Fruit fly (Drosophila melanogaster): ENCODE data around the gene CG45101.
A peak's percentile ranks its signal among the peaks of the same experiment; 100 is the strongest.

CG45101 gene

dm6 chr3L:11064689-11065088 is at the start of gene CG45101, which contains the start of the genes CG32075 and SuUR (continued):
- TF ChIP-seq Usf (GFP tag; optimal IDR thresholded peaks at IDR 0.05) = peak; percentile 73
- TF ChIP-seq cato (GFP tag; optimal IDR thresholded peaks at IDR 0.05; ENCODE audit: borderline replicate concordance) = peak; percentile 85
- peak; percentile 34; the same call in 1 of the 2 replicates for TF ChIP-seq onecut (GFP tag; IDR thresholded peaks at IDR 0.05)
- TF ChIP-seq run (tag; optimal IDR thresholded peaks at IDR 0.05) = peak; percentile 80
- TF ChIP-seq CG17912 (GFP tag; optimal IDR thresholded peaks at IDR 0.05) = peak; percentile 41
- no peak for TF ChIP-seq MTF-1 (GFP tag; optimal IDR thresholded peaks at IDR 0.05; ENCODE audit: borderline replicate concordance)
- no peak for TF ChIP-seq Hr39 (optimal IDR thresholded peaks at IDR 0.05)
- TF ChIP-seq CG31388 (GFP tag; optimal IDR thresholded peaks at IDR 0.05) = peak; percentile 39
- TF ChIP-seq abd-A (tag; optimal IDR thresholded peaks at IDR 0.05) = no peak
- peak in 1 of 2 experiments; percentile 85 for TF ChIP-seq bsh (GFP tag; optimal IDR thresholded peaks at IDR 0.05)
- peak; percentile 94 for TF ChIP-seq CG30403 (GFP tag; optimal IDR thresholded peaks at IDR 0.05)
- peak; percentile 87 for TF ChIP-seq dysf (GFP tag; IDR thresholded peaks at IDR 0.05)
- no peak for TF ChIP-seq lov (optimal IDR thresholded peaks at IDR 0.05)
- 0 out of 3 replicates have a peak, but pooled peaks have one; percentile 58 for TF ChIP-seq lov (GFP tag; IDR thresholded peaks at IDR 0.05)
- TF ChIP-seq NfI (GFP tag; optimal IDR thresholded peaks at IDR 0.05) = peak; percentile 91
- TF ChIP-seq Fer3 (tag; optimal IDR thresholded peaks at IDR 0.05) = peak; percentile 74
- TF ChIP-seq CG6689 (GFP tag; IDR thresholded peaks at IDR 0.05) = peak; percentile 88
- TF ChIP-seq CG14710 (tag; optimal IDR thresholded peaks at IDR 0.05) = peak; percentile 63
- TF ChIP-seq Bgb (GFP tag; IDR thresholded peaks at IDR 0.05; ENCODE audit: partially characterized antibody) = no peak
- peak; percentile 87 for TF ChIP-seq CG17361 (GFP tag; IDR thresholded peaks at IDR 0.05)
- no peak for TF ChIP-seq sim (GFP tag; IDR thresholded peaks at IDR 0.05)
- no peak for TF ChIP-seq toy (GFP tag; IDR thresholded peaks at IDR 0.05)
- TF ChIP-seq CG4282 (GFP tag; optimal IDR thresholded peaks at IDR 0.05) = peak; percentile 74
- TF ChIP-seq Fer2 (tag; optimal IDR thresholded peaks at IDR 0.05) = peak; percentile 79
- peak; percentile 91 for TF ChIP-seq CG7839 (tag; optimal IDR thresholded peaks at IDR 0.05)
- TF ChIP-seq trh (GFP tag; optimal IDR thresholded peaks at IDR 0.05) = peak; percentile 68
- peak; percentile 75 for TF ChIP-seq maf-S (GFP tag; optimal IDR thresholded peaks at IDR 0.05)
- TF ChIP-seq Atf3 (GFP tag; optimal IDR thresholded peaks at IDR 0.05) = peak; percentile 89
- peak; percentile 59 for TF ChIP-seq CG1529 (GFP tag; optimal IDR thresholded peaks at IDR 0.05)
- peak; percentile 13 for TF ChIP-seq BtbVII (GFP tag; optimal IDR thresholded peaks at IDR 0.05)
- TF ChIP-seq Xrp1 (GFP tag; IDR thresholded peaks at IDR 0.05) = peak; percentile 83
- TF ChIP-seq cad (GFP tag; optimal IDR thresholded peaks at IDR 0.05) = no peak
- TF ChIP-seq E2f1 (GFP tag; IDR thresholded peaks at IDR 0.05) = peak; percentile 90
- peak; percentile 5 for TF ChIP-seq mirr (GFP tag; optimal IDR thresholded peaks at IDR 0.05)
- TF ChIP-seq Sry-δ (GFP tag; optimal IDR thresholded peaks at IDR 0.05) = peak; percentile 63
- no peak for TF ChIP-seq Dref (GFP tag; IDR thresholded peaks at IDR 0.05)
- TF ChIP-seq jumu (GFP tag; optimal IDR thresholded peaks at IDR 0.05) = peak; percentile 88
- TF ChIP-seq Sox100B (GFP tag; optimal IDR thresholded peaks at IDR 0.05) = peak; percentile 77
- TF ChIP-seq CG18476 (GFP tag; optimal IDR thresholded peaks at IDR 0.05) = peak; percentile 82
- TF ChIP-seq z (GFP tag; IDR thresholded peaks at IDR 0.05) = no peak
- TF ChIP-seq pb (GFP tag; optimal IDR thresholded peaks at IDR 0.05) = peak; percentile 43
- TF ChIP-seq Sin3A (optimal IDR thresholded peaks at IDR 0.05) = peak; percentile 75
- TF ChIP-seq Neu2 (GFP tag; optimal IDR thresholded peaks at IDR 0.05; ENCODE audit: borderline replicate concordance) = no peak
- TF ChIP-seq repo (GFP tag; optimal IDR thresholded peaks at IDR 0.05) = peak; percentile 83
- TF ChIP-seq gro (GFP tag; optimal IDR thresholded peaks at IDR 0.05) = peak; percentile 77
- TF ChIP-seq lab (GFP tag; optimal IDR thresholded peaks at IDR 0.05) = peak; percentile 81
- peak; percentile 92 for TF ChIP-seq mam (GFP tag; optimal IDR thresholded peaks at IDR 0.05)
- TF ChIP-seq CG11560 (tag; IDR thresholded peaks at IDR 0.05) = peak; percentile 61; the same call in 1 of the 3 replicates
- TF ChIP-seq CG31365 (tag; optimal IDR thresholded peaks at IDR 0.05) = no peak
- TF ChIP-seq tx (GFP tag; optimal IDR thresholded peaks at IDR 0.05) = peak; percentile 91
- peak in 1 of 2 experiments; percentile 35 for TF ChIP-seq Eip74EF (GFP tag; optimal IDR thresholded peaks at IDR 0.05)
- TF ChIP-seq Rfx (GFP tag; IDR thresholded peaks at IDR 0.05) = peak; percentile 92

Data from whole organism, embryonic.